Worm (Caenorhabditis elegans) whole organism, mixed stage, embryonic: ENCODE data around the gene F57G4.10.

Source experiments
- M03D4.4 ChIP-seq: sonication (generic microtip); optimal IDR thresholded peaks from 2 replicates; lab custom pipeline; 2017; ENCODE audit warnings: mild to moderate bottlenecking, missing genetic modification characterization, missing compliant biosample characterization
- bed-3 ChIP-seq: fragments of 200-800 bp; sonication (Bioruptor generic); optimal IDR thresholded peaks from 3 replicates; lab custom pipeline; 2018; ENCODE audit warnings: mild to moderate bottlenecking, missing genetic modification characterization, moderate library complexity, missing compliant biosample characterization
- ceh-39 ChIP-seq: fragments of 150-350 bp; optimal IDR thresholded peaks from 2 replicates; lab custom pipeline; 2014; ENCODE audit warnings: missing biosample characterization, missing genetic modification characterization
- ceh-43 ChIP-seq: fragments of 200-800 bp; sonication (Bioruptor generic); optimal IDR thresholded peaks from 2 replicates; lab custom pipeline; 2018; ENCODE audit warnings: mild to moderate bottlenecking, missing genetic modification characterization, moderate library complexity, missing compliant biosample characterization
- ceh-83 ChIP-seq: fragments of 200-800 bp; sonication (Bioruptor generic); optimal IDR thresholded peaks from 2 replicates; lab custom pipeline; 2018; ENCODE audit warnings: mild to moderate bottlenecking, missing genetic modification characterization, missing compliant biosample characterization
- cnd-1 ChIP-seq: fragments of 200-800 bp; sonication (Bioruptor generic); optimal IDR thresholded peaks from 2 replicates; lab custom pipeline; 2018; ENCODE audit warnings: mild to moderate bottlenecking, missing genetic modification characterization, missing compliant biosample characterization
- elt-1 ChIP-seq: sonication (generic microtip); optimal IDR thresholded peaks from 2 replicates; lab custom pipeline; 2017; ENCODE audit warnings: missing genetic modification characterization, mild to moderate bottlenecking, missing compliant biosample characterization, antibody characterized with exemption, moderate library complexity, borderline replicate concordance; ENCODE audit not compliant: insufficient read depth
- elt-3 ChIP-seq: fragments of 150-350 bp; optimal IDR thresholded peaks from 2 replicates; lab custom pipeline; 2014; ENCODE audit warnings: missing biosample characterization, missing genetic modification characterization
- flh-1 ChIP-seq: fragments of 200-800 bp; sonication (Bioruptor generic); optimal IDR thresholded peaks from 2 replicates; lab custom pipeline; 2018; ENCODE audit warnings: mild to moderate bottlenecking, missing genetic modification characterization, moderate library complexity, missing compliant biosample characterization
- hlh-1 ChIP-seq: fragments of 150-350 bp; optimal IDR thresholded peaks from 2 replicates; lab custom pipeline; 2014; ENCODE audit warnings: missing biosample characterization, missing genetic modification reagents, missing genetic modification characterization
- lsy-2 ChIP-seq: fragments of 150-350 bp; optimal IDR thresholded peaks from 2 replicates; lab custom pipeline; 2014; ENCODE audit warnings: missing biosample characterization, missing genetic modification characterization
- mls-2 ChIP-seq: sonication (generic microtip); optimal IDR thresholded peaks from 2 replicates; lab custom pipeline; 2016; ENCODE audit warnings: mild to moderate bottlenecking, missing genetic modification characterization, moderate library complexity, missing compliant biosample characterization
- nhr-12 ChIP-seq: fragments of 150-350 bp; optimal IDR thresholded peaks from 2 replicates; lab custom pipeline; 2014; ENCODE audit warnings: missing biosample characterization, missing genetic modification characterization
- nhr-2 ChIP-seq: fragments of 150-350 bp; optimal IDR thresholded peaks from 2 replicates; lab custom pipeline; 2014; ENCODE audit warnings: missing biosample characterization, missing genetic modification characterization
- nhr-237 ChIP-seq: fragments of 150-350 bp; optimal IDR thresholded peaks from 2 replicates; lab custom pipeline; 2014; ENCODE audit warnings: missing biosample characterization, missing genetic modification characterization
- nhr-28 ChIP-seq: fragments of 150-350 bp; optimal IDR thresholded peaks from 2 replicates; lab custom pipeline; 2014; ENCODE audit warnings: missing biosample characterization, missing genetic modification characterization
- nhr-76 ChIP-seq: sonication (generic microtip); optimal IDR thresholded peaks from 2 replicates; lab custom pipeline; 2017; ENCODE audit warnings: missing biosample characterization, missing genetic modification characterization
- pha-4 ChIP-seq: fragments of 150-350 bp; optimal IDR thresholded peaks from 2 replicates; lab custom pipeline; 2018; ENCODE audit warnings: missing biosample characterization, missing genetic modification reagents, missing genetic modification characterization
- sem-2 ChIP-seq: fragments of 200-800 bp; sonication (Bioruptor generic); optimal IDR thresholded peaks from 2 replicates; lab custom pipeline; 2018; ENCODE audit warnings: mild to moderate bottlenecking, missing genetic modification characterization, missing compliant biosample characterization
- snpc-4 ChIP-seq: fragments of 150-350 bp; optimal IDR thresholded peaks from 2 replicates; lab custom pipeline; 2014; ENCODE audit warnings: missing biosample characterization, missing genetic modification characterization
- sptf-1 ChIP-seq: sonication (generic microtip); optimal IDR thresholded peaks from 2 replicates; lab custom pipeline; 2017; ENCODE audit warnings: mild to moderate bottlenecking, missing genetic modification characterization, moderate library complexity, missing compliant biosample characterization
- tbx-8 ChIP-seq: fragments of 200-800 bp; sonication (Bioruptor generic); optimal IDR thresholded peaks from 2 replicates; lab custom pipeline; 2018; ENCODE audit warnings: mild to moderate bottlenecking, missing genetic modification characterization, moderate library complexity, missing compliant biosample characterization
- unc-120 ChIP-seq: sonication (generic microtip); optimal IDR thresholded peaks from 2 replicates; lab custom pipeline; 2017; ENCODE audit warnings: missing genetic modification characterization, missing compliant biosample characterization; ENCODE audit not compliant: poor library complexity, severe bottlenecking
- unc-39 ChIP-seq: fragments of 150-350 bp; optimal IDR thresholded peaks from 2 replicates; lab custom pipeline; 2014; ENCODE audit warnings: missing biosample characterization, missing genetic modification characterization
- unc-62 ChIP-seq: fragments of 150-350 bp; optimal IDR thresholded peaks from 2 replicates; lab custom pipeline; 2014; ENCODE audit warnings: missing biosample characterization, missing genetic modification reagents, missing genetic modification characterization
- zip-8 ChIP-seq: fragments of 150-350 bp; optimal IDR thresholded peaks from 2 replicates; lab custom pipeline; 2014; ENCODE audit warnings: missing biosample characterization, missing genetic modification characterization
- ztf-11 ChIP-seq: fragments of 150-350 bp; optimal IDR thresholded peaks from 2 replicates; lab custom pipeline; 2014; ENCODE audit warnings: missing biosample characterization, missing genetic modification characterization

Gene F57G4.10

ce11 chrV:17620266-17620665 lies 8.4 kb upstream of the F57G4.10 start, which contains the start of gene Y6G8.8:
Y6G8.8 (plus strand) TSS chrV:17620566.
- TF ChIP-seq snpc-4 (tag; lab: Kevin White, UChicago) (no peak), sem-2 (no peak), hlh-1 (no peak), pha-4 (no peak), nhr-12 (tag; lab: Kevin White, UChicago) (no peak), nhr-28 (tag; lab: Kevin White, UChicago) (no peak), ceh-39 (tag; lab: Kevin White, UChicago) (no peak)

DNA sequence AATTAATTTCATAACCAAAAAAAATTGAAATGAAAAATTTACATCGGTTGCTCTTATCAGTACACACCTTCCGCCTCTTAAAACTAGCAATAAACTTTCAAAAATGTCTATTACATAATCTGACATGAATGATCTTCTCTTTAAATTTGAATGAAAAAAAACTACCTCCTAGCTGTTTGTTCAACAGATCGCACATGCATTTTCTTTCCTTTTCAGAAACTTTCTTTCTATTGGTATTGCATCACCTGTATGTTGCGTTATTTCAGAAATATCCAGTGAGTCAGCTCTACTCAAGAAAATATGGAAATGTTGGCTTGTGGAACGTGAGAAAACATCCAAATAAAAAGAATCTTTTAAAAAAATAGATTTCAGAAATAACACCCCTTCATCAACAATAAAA lies 5.4 kb upstream of the F57G4.10 start, which contains the start of gene F57G4.1:
Gene F57G4.1, plus strand, starts transcription at position 301 of the 400 bp plus-strand sequence.
- TF ChIP-seq zip-8, result no peak
- no peak for TF ChIP-seq nhr-237
- TF ChIP-seq lsy-2 (tag; lab: Kevin White, UChicago), result no peak
- no peak for TF ChIP-seq ceh-43 (GFP tag; lab: Kevin White, UChicago)
- TF ChIP-seq tbx-8 (GFP tag; lab: Kevin White, UChicago), result no peak
- no peak for TF ChIP-seq nhr-12 (tag; lab: Kevin White, UChicago)
- TF ChIP-seq ceh-39 (tag; lab: Kevin White, UChicago), result no peak
- TF ChIP-seq unc-120 (tag; lab: Kevin White, UChicago), result no peak
- no peak for TF ChIP-seq elt-3 (tag; lab: Kevin White, UChicago)
- no peak for TF ChIP-seq cnd-1 (tag; lab: Kevin White, UChicago)

- TF ChIP-seq ztf-11 (tag; lab: Kevin White, UChicago), result no peak
- no peak for TF ChIP-seq unc-62 (GFP tag; lab: Kevin White, UChicago)
- TF ChIP-seq tbx-8 (GFP tag; lab: Kevin White, UChicago), result no peak
- TF ChIP-seq snpc-4 (tag; lab: Kevin White, UChicago), result no peak
Observed at ce11 chrV:17624906-17625305, 3.8 kb upstream of the F57G4.10 start, which contains the start of gene F57G4.11. F57G4.11 (plus strand) TSS chrV:17625206.

DNA sequence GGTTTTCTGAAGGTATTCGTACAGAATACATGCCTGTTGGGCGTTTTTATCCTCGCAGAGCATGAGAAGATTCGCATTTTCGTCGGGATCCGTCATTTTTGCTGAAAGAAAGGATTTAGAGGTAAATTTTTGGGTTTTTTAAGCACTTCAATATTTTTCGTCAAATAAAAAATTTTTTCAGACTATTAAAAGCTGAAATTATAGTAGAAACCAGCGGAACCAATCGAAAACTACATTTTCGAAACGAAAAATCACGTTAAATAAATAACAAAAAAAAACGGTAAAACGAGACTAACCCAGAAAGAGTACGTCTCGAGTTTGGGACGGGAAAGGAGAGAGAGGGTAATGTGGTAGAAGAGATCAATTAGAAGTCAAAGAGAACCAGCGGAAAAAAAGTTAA lies 21.8 kb downstream of the F57G4.10 start, which contains the start of gene fbxa-192:
Gene fbxa-192, minus strand, starts transcription at position 101 of the 400 bp plus-strand sequence.
- TF ChIP-seq pha-4 (no peak), tbx-8 (GFP tag; lab: Kevin White, UChicago) (no peak), ceh-39 (tag; lab: Kevin White, UChicago) (no peak), bed-3 (no peak), elt-1 (tag; lab: Kevin White, UChicago) (no peak), sem-2 (no peak), elt-3 (tag; lab: Kevin White, UChicago) (no peak), ztf-11 (tag; lab: Kevin White, UChicago) (no peak), ceh-43 (GFP tag; lab: Kevin White, UChicago) (no peak), flh-1 (GFP tag; lab: Kevin White, UChicago) (no peak), nhr-28 (tag; lab: Kevin White, UChicago) (no peak), unc-39 (tag; lab: Kevin White, UChicago) (no peak), nhr-76 (no peak), nhr-2 (tag; lab: Kevin White, UChicago) (no peak), nhr-12 (tag; lab: Kevin White, UChicago) (no peak)
- TF ChIP-seq, all 35 proteins: peak for 0

DNA sequence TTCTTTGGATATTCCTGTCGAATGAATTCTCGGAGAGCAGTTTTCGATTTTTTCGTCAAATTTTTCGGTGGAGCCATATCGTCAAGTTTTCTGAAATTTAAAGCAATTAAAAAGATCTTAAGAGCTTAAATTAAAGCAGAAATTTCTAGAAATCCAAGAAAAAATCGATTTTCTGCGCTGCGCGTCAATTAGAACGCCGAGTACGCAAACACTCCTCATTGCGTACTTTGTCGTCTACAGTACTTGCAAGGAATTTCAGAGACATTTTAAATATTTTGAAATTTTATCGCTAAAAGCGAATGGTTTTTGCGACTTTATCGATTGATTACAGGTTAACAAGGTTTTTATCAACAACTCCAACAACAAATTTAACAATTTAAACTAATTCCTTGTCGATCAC lies 26.5 kb downstream of the F57G4.10 start:
- TF ChIP-seq ztf-11 (tag; lab: Kevin White, UChicago) (no peak), lsy-2 (tag; lab: Kevin White, UChicago) (no peak), nhr-76 (no peak)

- TF ChIP-seq M03D4.4 (tag; lab: Kevin White, UChicago), result no peak
- TF ChIP-seq unc-120 (tag; lab: Kevin White, UChicago), result no peak
- no peak for TF ChIP-seq ztf-11 (tag; lab: Kevin White, UChicago)
- TF ChIP-seq elt-1 (tag; lab: Kevin White, UChicago), result no peak
- TF ChIP-seq ceh-83 (GFP tag; lab: Kevin White, UChicago), result no peak
- TF ChIP-seq mls-2 (tag; lab: Kevin White, UChicago), result no peak
Observed at ce11 chrV:17658824-17659223, 30.2 kb downstream of the F57G4.10 start.

DNA sequence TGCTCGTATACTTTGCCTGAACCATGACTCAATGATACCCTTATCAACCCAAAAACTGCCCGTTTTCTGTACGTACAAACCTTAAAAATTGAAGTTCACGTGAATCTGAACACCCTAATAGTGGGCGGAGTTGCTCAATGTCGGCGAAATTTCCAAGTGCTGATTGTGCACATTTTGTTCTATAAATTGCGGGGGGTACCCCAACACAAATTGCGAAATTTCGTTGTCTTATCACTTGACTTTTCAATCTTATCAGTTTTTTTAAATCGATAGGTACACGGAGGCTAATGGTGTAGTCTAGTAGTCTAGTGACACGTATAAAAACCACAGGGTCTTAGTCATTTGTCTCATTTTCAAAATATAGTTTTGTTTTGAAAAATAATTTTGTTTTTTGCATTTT lies 30.6 kb downstream of the F57G4.10 start, which contains the start of gene fbxa-108:
Gene fbxa-108, minus strand, starts transcription at position 158 of the 400 bp plus-strand sequence.
- no peak for TF ChIP-seq flh-1 (GFP tag; lab: Kevin White, UChicago)
- TF ChIP-seq snpc-4 (tag; lab: Kevin White, UChicago), result no peak
- TF ChIP-seq sptf-1 (tag; lab: Kevin White, UChicago), result no peak
